Fruit fly (Drosophila melanogaster) whole organism, wandering third instar larva: Measurements from ENCODE around the gene CG18417.

Experiments
- Abd-B ChIP-seq: fragments of >200 bp; optimal IDR thresholded peaks from 2 replicates; lab custom pipeline; 2017; ENCODE audit warnings: missing biosample characterization, missing genetic modification characterization
- Hr78 ChIP-seq: fragments of >200 bp; optimal IDR thresholded peaks from 2 replicates; lab custom pipeline; 2017; ENCODE audit warnings: missing biosample characterization, missing genetic modification characterization
- Jra ChIP-seq: sonication (Bioruptor generic); optimal IDR thresholded peaks from 2 replicates; lab custom pipeline; 2016; ENCODE audit warnings: missing biosample characterization, missing genetic modification characterization
- Mio ChIP-seq: sonication (Bioruptor generic); optimal IDR thresholded peaks from 2 replicates; lab custom pipeline; 2016; ENCODE audit warnings: missing biosample characterization, missing genetic modification characterization
- dl ChIP-seq, 2 experiments: fragments of 175-275, 200-275 bp in 1 of 2; fragments of 200-275 bp in 1 of 2; sonication (Bioruptor generic); optimal IDR thresholded peaks; lab custom pipeline; 2018; ENCODE audit warnings: mild to moderate bottlenecking in 2 of 2, missing biosample characterization in 2 of 2, missing genetic modification characterization in 2 of 2, moderate library complexity in 2 of 2; ENCODE audit not compliant: partially characterized antibody in 2 of 2, insufficient read depth in 1 of 2
- dsf ChIP-seq: sonication (Bioruptor generic); optimal IDR thresholded peaks from 2 replicates; lab custom pipeline; 2016; ENCODE audit warnings: missing biosample characterization, missing genetic modification characterization, borderline replicate concordance
- h ChIP-seq: fragments of 200-800 bp; sonication (Bioruptor generic); optimal IDR thresholded peaks from 3 replicates; lab custom pipeline; 2016; ENCODE audit warnings: missing biosample characterization, mild to moderate bottlenecking, missing genetic modification characterization
- jim ChIP-seq: fragments of 175-275, 200-325 bp; sonication (Bioruptor generic); optimal IDR thresholded peaks from 2 replicates; lab custom pipeline; 2016; ENCODE audit warnings: missing biosample characterization, mild to moderate bottlenecking, missing genetic modification characterization
- pan ChIP-seq: fragments of >200 bp; optimal IDR thresholded peaks from 2 replicates; lab custom pipeline; 2017
- woc ChIP-seq: sonication (Bioruptor generic); optimal IDR thresholded peaks from 2 replicates; lab custom pipeline; 2016; ENCODE audit warnings: missing biosample characterization, mild to moderate bottlenecking, missing genetic modification characterization

DNA sequence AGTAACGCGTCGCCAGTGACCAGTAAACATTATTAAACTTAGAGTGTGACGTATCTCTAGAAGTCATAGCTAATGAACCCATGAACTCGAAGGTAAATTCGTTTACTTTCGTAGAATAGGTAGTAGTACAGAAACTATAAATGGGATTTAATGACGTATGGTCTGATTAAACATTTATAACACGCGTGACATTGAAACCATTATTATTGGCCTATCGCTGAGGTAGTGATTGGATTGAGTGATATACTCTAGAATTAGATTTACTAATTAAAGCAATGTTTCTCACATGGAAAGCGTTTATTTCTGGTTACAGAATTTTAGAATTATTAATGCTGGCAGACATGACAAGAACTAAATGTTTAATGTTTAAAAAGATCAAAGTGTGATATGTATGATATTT, 23.0 kb upstream of the CG18417 start:
- TF ChIP-seq woc (GFP tag; lab: Kevin White, UChicago) (no peak), Abd-B (no peak), dl (GFP tag; optimal IDR thresholded peaks at IDR 0.05; lab: Kevin White, UChicago; ENCODE audit: insufficient read depth in 1 of 2, partially characterized antibody in 2 of 2) (no peak), h (GFP tag; lab: Kevin White, UChicago) (no peak), Mio (GFP tag; lab: Kevin White, UChicago) (no peak), Jra (GFP tag; lab: Kevin White, UChicago) (no peak), dsf (no peak), jim (GFP tag; lab: Kevin White, UChicago) (no peak), pan (no peak), Hr78 (no peak)
